Fruit fly (Drosophila melanogaster) Kc167 (cell line): ENCODE results near the gene Cds.

ENCODE experiments used
- Sin3A ChIP-seq: fragments of >200 bp; optimal IDR thresholded peaks from 2 replicates; lab custom pipeline; 2018; ENCODE audit warnings: missing external identifiers
- insv ChIP-seq: fragments of >200 bp; optimal IDR thresholded peaks from 3 replicates; lab custom pipeline; 2018; ENCODE audit warnings: missing external identifiers
- psq ChIP-seq: fragments of >200 bp; optimal IDR thresholded peaks from 2 replicates; lab custom pipeline; 2017; ENCODE audit warnings: missing external identifiers

- no peak for TF ChIP-seq insv (lab: Kevin White, UChicago)
- TF ChIP-seq psq (lab: Kevin White, UChicago): no peak
- no peak for TF ChIP-seq Sin3A (lab: Kevin White, UChicago)
These were observed 41.3 kb upstream of the Cds start for dm6 chr3L:8086218-8086617.
